Fruit fly (Drosophila melanogaster): Measurements from ENCODE around the gene RpLP0.

DNA sequence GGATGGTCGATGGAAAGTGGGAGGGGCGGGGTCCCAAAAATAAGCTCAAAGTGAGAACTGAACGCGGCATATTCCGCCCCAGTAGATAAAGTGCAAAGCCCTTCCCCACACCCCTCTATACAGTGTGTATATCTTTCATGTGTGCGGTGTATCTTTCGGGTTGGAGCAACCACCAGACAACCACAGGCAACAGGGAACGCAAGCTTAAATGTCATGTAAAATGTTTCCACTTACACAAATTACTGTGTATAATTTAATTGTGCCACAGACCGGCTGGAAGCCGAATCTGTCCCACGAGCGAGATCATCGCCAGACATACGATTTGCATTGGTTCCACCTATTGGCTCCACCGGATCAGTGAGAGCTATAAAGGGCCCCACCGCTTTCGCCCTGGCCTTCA lies 6.8 kb downstream of the RpLP0 start, which contains the start of gene msopa:
- no peak for TF ChIP-seq CG8478 (optimal IDR thresholded peaks at IDR 0.05)
- no peak for TF ChIP-seq CTCF (optimal IDR thresholded peaks at IDR 0.05)

Data from S2 (cell line).